Fruit fly (Drosophila melanogaster): ENCODE data around the gene Zmynd10.

The Zmynd10 gene

dm6 chr3L:13007946-13008462, 18.2 kb downstream of the Zmynd10 start (continued):
- TF ChIP-seq CHES-1-like (GFP tag; optimal IDR thresholded peaks at IDR 0.05) (no peak), CG11723 (GFP tag; optimal IDR thresholded peaks at IDR 0.05) (no peak), exex (tag; optimal IDR thresholded peaks at IDR 0.05) (peak; percentile 35), CG10366 (GFP tag; IDR thresholded peaks at IDR 0.05) (no peak), Nf-YB (GFP tag; optimal IDR thresholded peaks at IDR 0.05) (no peak), H2.0 (GFP tag; IDR thresholded peaks at IDR 0.05) (no peak), CG10209 (GFP tag; optimal IDR thresholded peaks at IDR 0.05) (no peak), Asciz (GFP tag; optimal IDR thresholded peaks at IDR 0.05) (no peak), Ptx1 (GFP tag; IDR thresholded peaks at IDR 0.05) (no peak), dm (GFP tag; optimal IDR thresholded peaks at IDR 0.05) (no peak), CG10274 (GFP tag; optimal IDR thresholded peaks at IDR 0.05) (no peak), CG7839 (tag; optimal IDR thresholded peaks at IDR 0.05) (peak; percentile 13), jing (GFP tag; optimal IDR thresholded peaks at IDR 0.05) (no peak), CG8359 (GFP tag; optimal IDR thresholded peaks at IDR 0.05; ENCODE audit: borderline replicate concordance) (no peak), mld (GFP tag; IDR thresholded peaks at IDR 0.05; ENCODE audit: partially characterized antibody) (no peak), nerfin-1 (tag; optimal IDR thresholded peaks at IDR 0.05) (no peak), luna (GFP tag; optimal IDR thresholded peaks at IDR 0.05) (no peak), CTCF (GFP tag; optimal IDR thresholded peaks at IDR 0.05) (no peak), lbe (GFP tag; optimal IDR thresholded peaks at IDR 0.05) (peak; percentile 29), Chrac-16 (GFP tag; optimal IDR thresholded peaks at IDR 0.05) (no peak), CG17359 (tag; optimal IDR thresholded peaks at IDR 0.05) (no peak), CG8281 (tag; optimal IDR thresholded peaks at IDR 0.05) (no peak), so (GFP tag; IDR thresholded peaks at IDR 0.05) (no peak), ssp (GFP tag; IDR thresholded peaks at IDR 0.05) (no peak), CG34422 (GFP tag; IDR thresholded peaks at IDR 0.05) (no peak), CG1233 (GFP tag; optimal IDR thresholded peaks at IDR 0.05) (no peak), Lpt (GFP tag; optimal IDR thresholded peaks at IDR 0.05) (no peak), pb (GFP tag; optimal IDR thresholded peaks at IDR 0.05) (no peak), Rfx (GFP tag; IDR thresholded peaks at IDR 0.05) (no peak), CG13894 (tag; optimal IDR thresholded peaks at IDR 0.05) (no peak), Bgb (GFP tag; IDR thresholded peaks at IDR 0.05; ENCODE audit: partially characterized antibody) (peak; percentile 82), Gug (GFP tag; IDR thresholded peaks at IDR 0.05) (no peak), CG4360 (GFP tag; IDR thresholded peaks at IDR 0.05) (no peak), Camta (GFP tag; optimal IDR thresholded peaks at IDR 0.05) (no peak), peb (GFP tag; IDR thresholded peaks at IDR 0.05) (no peak), lov (optimal IDR thresholded peaks at IDR 0.05) (no peak), lov (GFP tag; IDR thresholded peaks at IDR 0.05) (no peak), CG32772 (GFP tag; IDR thresholded peaks at IDR 0.05) (no peak), YL-1 (GFP tag; optimal IDR thresholded peaks at IDR 0.05) (no peak), crol (GFP tag; IDR thresholded peaks at IDR 0.05) (no peak), Deaf1 (tag; optimal IDR thresholded peaks at IDR 0.05) (no peak), CG12659 (GFP tag; optimal IDR thresholded peaks at IDR 0.05) (peak; percentile 12), CG4854 (GFP tag; optimal IDR thresholded peaks at IDR 0.05) (no peak), pan (optimal IDR thresholded peaks at IDR 0.05) (no peak), pan (GFP tag; optimal IDR thresholded peaks at IDR 0.05 in 1 of 2, IDR thresholded peaks at IDR 0.05 in 1 of 2) (no peak), Ets97D (GFP tag; optimal IDR thresholded peaks at IDR 0.05) (no peak), ara (GFP tag; IDR thresholded peaks at IDR 0.05) (no peak), Sox102F (GFP tag; optimal IDR thresholded peaks at IDR 0.05) (no peak), nerfin-2 (GFP tag; IDR thresholded peaks at IDR 0.05; ENCODE audit: partially characterized antibody) (peak; percentile 49), fd64A (GFP tag; optimal IDR thresholded peaks at IDR 0.05) (no peak), CG11696 (GFP tag; IDR thresholded peaks at IDR 0.05) (no peak), zen (tag; optimal IDR thresholded peaks at IDR 0.05) (peak; percentile 67), CG6175 (GFP tag; IDR thresholded peaks at IDR 0.05) (no peak)
